Fruit fly (Drosophila melanogaster) whole organism, embryonic: ENCODE data around the gene simj.

ENCODE experiments used
- CG10543 ChIP-seq: fragments of 200-800 bp; sonication (Bioruptor generic); optimal IDR thresholded peaks from 3 replicates; lab custom pipeline; 2017; ENCODE audit warnings: missing biosample characterization, mild to moderate bottlenecking, missing genetic modification characterization, moderate library complexity
- CG10959 ChIP-seq: fragments of 200-800 bp; sonication (Bioruptor generic); IDR thresholded peaks from 2 replicates; pipeline ENCODE4 v1.3.6; 2022; ENCODE audit warnings: missing biosample characterization, missing genetic modification characterization
- CG12219 ChIP-seq: fragments of 200-800 bp; sonication (Bioruptor generic); optimal IDR thresholded peaks from 3 replicates; lab custom pipeline; 2018; ENCODE audit warnings: missing biosample characterization, mild to moderate bottlenecking, missing genetic modification characterization
- CG12236 ChIP-seq: fragments of 200-800 bp; sonication (Bioruptor generic); optimal IDR thresholded peaks from 2 replicates; lab custom pipeline; 2016; ENCODE audit warnings: missing biosample characterization, missing genetic modification characterization
- CG15514 ChIP-seq: fragments of 200-800 bp; sonication (Bioruptor generic); optimal IDR thresholded peaks from 3 replicates; lab custom pipeline; 2017; ENCODE audit warnings: missing biosample characterization, missing genetic modification characterization, mild to moderate bottlenecking, moderate library complexity, missing genetic modification reagents
- CG15601 ChIP-seq: fragments of 200-800 bp; sonication (Bioruptor generic); optimal IDR thresholded peaks from 3 replicates; lab custom pipeline; 2019; ENCODE audit warnings: missing biosample characterization, mild to moderate bottlenecking, missing genetic modification characterization, moderate library complexity
- CG15696 ChIP-seq: fragments of 200-800 bp; sonication (Bioruptor generic); optimal IDR thresholded peaks from 2 replicates; lab custom pipeline; 2019; ENCODE audit warnings: missing biosample characterization, mild to moderate bottlenecking, missing genetic modification characterization, moderate library complexity
- CG17328 ChIP-seq: fragments of 200-800 bp; sonication (Bioruptor generic); IDR thresholded peaks from 2 replicates; pipeline ENCODE4 v1.3.6; 2022; ENCODE audit warnings: missing biosample characterization, missing genetic modification characterization
- CG17612 ChIP-seq: fragments of 200-800 bp; sonication (Bioruptor generic); IDR thresholded peaks from 2 replicates; pipeline ENCODE4 v1.3.6; 2022; ENCODE audit warnings: missing biosample characterization, missing genetic modification characterization
- CG1792 ChIP-seq: fragments of 200-800 bp; sonication (Bioruptor generic); optimal IDR thresholded peaks from 2 replicates; lab custom pipeline; 2016; ENCODE audit warnings: missing biosample characterization, missing genetic modification characterization
- CG2120 ChIP-seq: fragments of 200-800 bp; sonication (Bioruptor generic); optimal IDR thresholded peaks from 3 replicates; lab custom pipeline; 2016; ENCODE audit warnings: missing biosample characterization, missing genetic modification characterization
- CG31365 ChIP-seq: fragments of 200-800 bp; sonication (Bioruptor generic); optimal IDR thresholded peaks from 2 replicates; lab custom pipeline; 2018; ENCODE audit warnings: missing biosample characterization, mild to moderate bottlenecking, missing genetic modification characterization
- CG5953 ChIP-seq: fragments of 200-800 bp; sonication (Bioruptor generic); IDR thresholded peaks from 2 replicates; pipeline ENCODE4 v1.3.6; 2022; ENCODE audit warnings: missing biosample characterization, missing genetic modification characterization
- CG6175 ChIP-seq: fragments of 200-800 bp; sonication (Bioruptor generic); IDR thresholded peaks from 3 replicates; pipeline ENCODE4 v1.3.6; 2022; ENCODE audit warnings: missing biosample characterization, missing genetic modification characterization
- CG6813 ChIP-seq: fragments of 200-800 bp; sonication (Bioruptor generic); optimal IDR thresholded peaks from 2 replicates; lab custom pipeline; 2017; ENCODE audit warnings: missing biosample characterization, missing genetic modification characterization, mild to moderate bottlenecking, moderate library complexity, missing genetic modification reagents
- CG8359 ChIP-seq: fragments of 200-800 bp; sonication (Bioruptor generic); optimal IDR thresholded peaks from 2 replicates; lab custom pipeline; 2017; ENCODE audit warnings: missing biosample characterization, mild to moderate bottlenecking, missing genetic modification characterization, borderline replicate concordance
- D ChIP-seq, 2 experiments: fragments of 200-800 bp in 1 of 2; fragments of >200 bp in 1 of 2; sonication (Bioruptor generic) in 1 of 2; optimal IDR thresholded peaks; 2 replicates in 1 of 2; 3 replicates in 1 of 2; lab custom pipeline; 2017; ENCODE audit warnings: mild to moderate bottlenecking in 1 of 2, missing biosample characterization in 1 of 2, missing genetic modification characterization in 1 of 2, missing genetic modification reagents in 1 of 2
- Dad ChIP-seq: fragments of 200-800 bp; sonication (Bioruptor generic); optimal IDR thresholded peaks from 3 replicates; lab custom pipeline; 2016; ENCODE audit warnings: missing biosample characterization, missing genetic modification characterization
- Deaf1 ChIP-seq: fragments of 200-800 bp; optimal IDR thresholded peaks from 3 replicates; lab custom pipeline; 2019; ENCODE audit warnings: missing biosample characterization, mild to moderate bottlenecking, missing genetic modification characterization, moderate library complexity
- Mes4 ChIP-seq: fragments of 200-800 bp; sonication (Bioruptor generic); optimal IDR thresholded peaks from 2 replicates; lab custom pipeline; 2016; ENCODE audit warnings: missing biosample characterization, missing genetic modification characterization
- Optix ChIP-seq: fragments of 200-800 bp; sonication (Bioruptor generic); IDR thresholded peaks from 3 replicates; pipeline ENCODE4 v1.3.6; 2022; ENCODE audit warnings: missing biosample characterization, missing genetic modification characterization
- Tbp ChIP-seq: fragments of >200 bp; optimal IDR thresholded peaks from 2 replicates; lab custom pipeline; 2018; ENCODE audit warnings: missing biosample characterization, missing genetic modification characterization
- Vsx1 ChIP-seq: fragments of 200-800 bp; sonication (Bioruptor generic); optimal IDR thresholded peaks from 2 replicates; lab custom pipeline; 2017; ENCODE audit warnings: missing biosample characterization, mild to moderate bottlenecking, missing genetic modification characterization, missing genetic modification reagents
- ash1 ChIP-seq: fragments of 200-800 bp; sonication (Bioruptor generic); optimal IDR thresholded peaks from 2 replicates; lab custom pipeline; 2018; ENCODE audit warnings: missing biosample characterization, mild to moderate bottlenecking, missing genetic modification characterization
- ato ChIP-seq: fragments of 200-800 bp; sonication (Bioruptor generic); IDR thresholded peaks from 2 replicates; pipeline ENCODE4 v1.3.6; 2022; ENCODE audit warnings: missing biosample characterization, missing genetic modification characterization; ENCODE audit not compliant: partially characterized antibody
- bigmax ChIP-seq: fragments of 200-800 bp; sonication (Bioruptor generic); optimal IDR thresholded peaks from 2 replicates; lab custom pipeline; 2018; ENCODE audit warnings: missing biosample characterization, mild to moderate bottlenecking, missing genetic modification characterization
- br ChIP-seq: fragments of >200 bp; optimal IDR thresholded peaks from 2 replicates; lab custom pipeline; 2017
- dati ChIP-seq: fragments of 200-800 bp; sonication (Bioruptor generic); IDR thresholded peaks from 2 replicates; pipeline ENCODE4 v1.3.6; 2022; ENCODE audit warnings: missing biosample characterization, missing genetic modification characterization
- emc ChIP-seq: fragments of 200-800 bp; sonication (Bioruptor generic); optimal IDR thresholded peaks from 2 replicates; lab custom pipeline; 2016; ENCODE audit warnings: missing biosample characterization, missing genetic modification characterization
- eve ChIP-seq, 2 experiments: fragments of >200 bp; optimal IDR thresholded peaks; 2 replicates each; lab custom pipeline; 2017; ENCODE audit warnings: missing biosample characterization in 2 of 2, missing genetic modification characterization in 2 of 2
- gfzf ChIP-seq: fragments of 200-800 bp; sonication (Bioruptor generic); optimal IDR thresholded peaks from 2 replicates; lab custom pipeline; 2016; ENCODE audit warnings: missing biosample characterization, mild to moderate bottlenecking, missing genetic modification characterization, moderate library complexity
- grn ChIP-seq: fragments of 200-800 bp; sonication (Bioruptor generic); optimal IDR thresholded peaks from 3 replicates; lab custom pipeline; 2017; ENCODE audit warnings: missing biosample characterization, missing genetic modification characterization
- gsb-n ChIP-seq: fragments of 200-800 bp; sonication (Bioruptor generic); optimal IDR thresholded peaks from 3 replicates; lab custom pipeline; 2018; ENCODE audit warnings: missing biosample characterization, mild to moderate bottlenecking, missing genetic modification characterization
- hth ChIP-seq: fragments of >200 bp; optimal IDR thresholded peaks from 2 replicates; lab custom pipeline; 2017; ENCODE audit warnings: inconsistent platforms
- kay ChIP-seq: fragments of 200-800 bp; sonication (Bioruptor generic); optimal IDR thresholded peaks from 2 replicates; lab custom pipeline; 2016; ENCODE audit warnings: missing biosample characterization, missing genetic modification characterization
- lmd ChIP-seq: fragments of 200-800 bp; sonication (Bioruptor generic); IDR thresholded peaks from 2 replicates; pipeline ENCODE4 v1.3.6; 2022; ENCODE audit warnings: missing biosample characterization, missing genetic modification characterization
- maf-S ChIP-seq: fragments of 200-800 bp; sonication (Bioruptor generic); optimal IDR thresholded peaks from 2 replicates; lab custom pipeline; 2016; ENCODE audit warnings: missing biosample characterization, missing genetic modification characterization
- mirr ChIP-seq: fragments of 200-800 bp; sonication (Bioruptor generic); optimal IDR thresholded peaks from 3 replicates; lab custom pipeline; 2018; ENCODE audit warnings: missing biosample characterization, mild to moderate bottlenecking, missing genetic modification characterization
- org-1 ChIP-seq: fragments of 200-800 bp; sonication (Bioruptor generic); optimal IDR thresholded peaks from 2 replicates; lab custom pipeline; 2017; ENCODE audit warnings: missing biosample characterization, missing genetic modification characterization
- p53 ChIP-seq: fragments of 200-800 bp; sonication (Bioruptor generic); optimal IDR thresholded peaks from 2 replicates; lab custom pipeline; 2016; ENCODE audit warnings: missing biosample characterization, missing genetic modification characterization
- prd ChIP-seq, 3 experiments: fragments of >200 bp in 2 of 3; fragments of 200-800 bp in 1 of 3; sonication (Bioruptor generic) in 1 of 3; optimal IDR thresholded peaks in 2 of 3; IDR thresholded peaks in 1 of 3; 2 replicates in 2 of 3; 3 replicates in 1 of 3; pipeline versions ENCODE4 v1.3.6 to Lab custom; 2017 to 2022; ENCODE audit warnings: missing biosample characterization in 1 of 3, missing genetic modification characterization in 1 of 3
- pzg ChIP-seq: fragments of 200-800 bp; sonication (Bioruptor generic); optimal IDR thresholded peaks from 3 replicates; lab custom pipeline; 2018; ENCODE audit warnings: missing biosample characterization, mild to moderate bottlenecking, missing genetic modification characterization, moderate library complexity
- run ChIP-seq: fragments of 200-800 bp; sonication (Bioruptor generic); optimal IDR thresholded peaks from 3 replicates; lab custom pipeline; 2018; ENCODE audit warnings: missing biosample characterization, mild to moderate bottlenecking, missing genetic modification characterization
- salm ChIP-seq: fragments of 200-800 bp; sonication (Bioruptor generic); optimal IDR thresholded peaks from 2 replicates; lab custom pipeline; 2018; ENCODE audit warnings: missing biosample characterization, mild to moderate bottlenecking, missing genetic modification characterization
- slbo ChIP-seq: fragments of 200-800 bp; sonication (Bioruptor generic); IDR thresholded peaks from 2 replicates; pipeline ENCODE4 v1.3.6; 2022; ENCODE audit warnings: missing biosample characterization, missing genetic modification characterization
- slou ChIP-seq: fragments of 200-800 bp; sonication (Bioruptor generic); optimal IDR thresholded peaks from 3 replicates; lab custom pipeline; 2016; ENCODE audit warnings: missing biosample characterization, missing genetic modification characterization
- sr ChIP-seq: fragments of 200-800 bp; sonication (Bioruptor generic); IDR thresholded peaks from 3 replicates; pipeline ENCODE4 v1.3.6; 2022; ENCODE audit warnings: missing biosample characterization, missing genetic modification characterization
- trem ChIP-seq: fragments of 200-800 bp; optimal IDR thresholded peaks from 3 replicates; lab custom pipeline; 2019; ENCODE audit warnings: missing biosample characterization, mild to moderate bottlenecking, missing genetic modification characterization, moderate library complexity
- unc-4 ChIP-seq: fragments of 200-800 bp; sonication (Bioruptor generic); IDR thresholded peaks from 2 replicates; pipeline ENCODE4 v1.3.6; 2022; ENCODE audit warnings: missing biosample characterization, missing genetic modification characterization; ENCODE audit not compliant: partially characterized antibody

The simj gene

dm6 chr3L:10656451-10657198, 7.9 kb upstream of the simj start (continued):
- peak; percentile 84 for TF ChIP-seq Vsx1
- peak; percentile 70 for TF ChIP-seq Mes4 (GFP tag; lab: Kevin White, UChicago)
- TF ChIP-seq pzg: no peak
- TF ChIP-seq org-1 (GFP tag; lab: Kevin White, UChicago): peak; percentile 76
- TF ChIP-seq hth (lab: Kevin White, UChicago): no peak
- TF ChIP-seq Deaf1 (tag; lab: Kevin White, UChicago): no peak
- no peak for TF ChIP-seq Tbp
- no peak for TF ChIP-seq CG17328
- peak; percentile 70 for TF ChIP-seq salm (tag; lab: Kevin White, UChicago)
- TF ChIP-seq CG31365: peak; percentile 72
- TF ChIP-seq CG6813 (GFP tag; lab: Kevin White, UChicago): peak; percentile 77
- peak; percentile 45 for TF ChIP-seq kay (GFP tag; lab: Kevin White, UChicago)
- peak; percentile 26 for TF ChIP-seq slou
- no peak for TF ChIP-seq CG6175 (GFP tag; lab: Robert Waterston, UW)
- TF ChIP-seq dati: no peak
- TF ChIP-seq CG10959 (GFP tag; lab: Robert Waterston, UW): no peak
- peak; percentile 77 for TF ChIP-seq gsb-n (tag; lab: Kevin White, UChicago)
- TF ChIP-seq trem (tag; lab: Kevin White, UChicago): peak; percentile 0
- TF ChIP-seq CG1792 (GFP tag; lab: Kevin White, UChicago): peak; percentile 70
- peak; percentile 2 for TF ChIP-seq emc (GFP tag; lab: Kevin White, UChicago)
- TF ChIP-seq Dad (GFP tag; lab: Kevin White, UChicago): peak; percentile 11
- TF ChIP-seq sr (GFP tag; lab: Robert Waterston, UW): peak; percentile 25; the same call in 2 of the 3 replicates
- peak; percentile 74 for TF ChIP-seq CG12236 (GFP tag; lab: Kevin White, UChicago)
- TF ChIP-seq maf-S (GFP tag; lab: Kevin White, UChicago): peak; percentile 44
- peak; percentile 29; the same call in 1 of the 2 replicates for TF ChIP-seq slbo (GFP tag; lab: Robert Waterston, UW)
- TF ChIP-seq CG17612 (GFP tag; lab: Robert Waterston, UW): no peak
- TF ChIP-seq gfzf (GFP tag; lab: Kevin White, UChicago): no peak
- TF ChIP-seq bigmax (GFP tag; lab: Kevin White, UChicago): peak; percentile 13
- TF ChIP-seq prd (optimal IDR thresholded peaks at IDR 0.05; lab: Kevin White, UChicago): no peak
- no peak for TF ChIP-seq prd (GFP tag; IDR thresholded peaks at IDR 0.05; lab: Robert Waterston, UW)
- TF ChIP-seq unc-4 (GFP tag; lab: Robert Waterston, UW): no peak
- TF ChIP-seq run (tag; lab: Kevin White, UChicago): peak; percentile 23
- peak; percentile 71 for TF ChIP-seq grn (GFP tag; lab: Kevin White, UChicago)
- TF ChIP-seq CG10543: peak; percentile 27
- peak; percentile 58 for TF ChIP-seq CG2120 (GFP tag; lab: Kevin White, UChicago)
- peak; percentile 50 for TF ChIP-seq p53 (GFP tag; lab: Kevin White, UChicago)
- TF ChIP-seq D (optimal IDR thresholded peaks at IDR 0.05; lab: Kevin White, UChicago): no peak
- peak; percentile 15 for TF ChIP-seq D (GFP tag; optimal IDR thresholded peaks at IDR 0.05; lab: Kevin White, UChicago)
- peak; percentile 79 for TF ChIP-seq CG15601 (tag; lab: Kevin White, UChicago)
- no peak for TF ChIP-seq br
- TF ChIP-seq ato: no peak
- TF ChIP-seq Optix: no peak
- peak; percentile 61 for TF ChIP-seq CG15514
- peak; percentile 68 for TF ChIP-seq CG5953 (GFP tag; lab: Robert Waterston, UW)
- TF ChIP-seq CG8359 (GFP tag; lab: Kevin White, UChicago): peak; percentile 28
- TF ChIP-seq mirr (GFP tag; lab: Kevin White, UChicago): peak; percentile 49
- peak; percentile 38 for TF ChIP-seq ash1 (GFP tag; lab: Kevin White, UChicago)
- TF ChIP-seq CG12219: peak; percentile 56
- peak; percentile 45 for TF ChIP-seq CG15696 (tag; lab: Kevin White, UChicago)
- no peak for TF ChIP-seq eve (GFP tag; optimal IDR thresholded peaks at IDR 0.05; lab: Kevin White, UChicago)
- no peak for TF ChIP-seq lmd (GFP tag; lab: Robert Waterston, UW)
